Fruit fly (Drosophila melanogaster): ENCODE data around the gene CG17327.

DNA sequence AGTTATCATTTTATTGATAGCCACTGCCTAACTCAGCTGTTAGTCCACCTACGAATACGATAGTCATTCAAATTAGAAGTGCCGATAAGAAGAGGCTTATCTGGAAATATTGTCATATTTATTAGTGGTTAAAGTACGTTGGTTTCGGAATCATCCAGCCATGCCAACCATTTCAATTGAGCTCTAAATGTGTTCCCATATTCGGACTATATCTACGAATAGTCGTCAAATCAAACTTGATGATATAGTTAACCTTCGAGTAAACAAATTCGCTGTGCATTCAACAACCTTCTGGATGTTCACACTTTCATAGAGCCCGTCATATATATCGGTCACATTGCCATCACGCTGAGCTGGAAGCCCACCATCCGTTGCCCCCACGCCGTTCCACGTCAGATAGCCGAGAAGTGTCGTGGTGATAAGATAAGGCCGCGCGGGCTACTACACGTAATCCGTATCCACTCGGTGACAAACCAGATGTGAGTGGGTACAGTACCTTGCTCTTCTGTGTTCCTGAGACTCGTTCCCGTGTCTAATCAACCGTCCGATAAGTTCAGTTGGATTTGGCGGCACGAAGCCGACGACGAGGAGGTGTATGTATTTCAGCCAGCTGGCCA is 20.9 kb upstream of the CG17327 start:
- no peak for TF ChIP-seq Crg-1 (GFP tag; optimal IDR thresholded peaks at IDR 0.05)
- no peak for TF ChIP-seq CG5204 (GFP tag; optimal IDR thresholded peaks at IDR 0.05)
